Worm (Caenorhabditis elegans) whole organism, L2 larva: ENCODE measurements around the gene col-72.

Source experiments
- lsy-2 ChIP-seq, 2 experiments: fragments of 150-350 bp in 1 of 2; sonication (generic microtip) in 1 of 2; optimal IDR thresholded peaks; 2 replicates each; lab custom pipeline; 2014 to 2017; ENCODE audit warnings: missing biosample characterization in 2 of 2, missing genetic modification characterization in 2 of 2
- nhr-25 ChIP-seq: fragments of 150-350 bp; sonication (generic microtip); optimal IDR thresholded peaks from 3 replicates; lab custom pipeline; 2014; ENCODE audit warnings: missing biosample characterization, missing genetic modification characterization
- snpc-4 ChIP-seq: fragments of 150-350 bp; optimal IDR thresholded peaks from 2 replicates; lab custom pipeline; 2014; ENCODE audit warnings: missing biosample characterization, missing genetic modification characterization
- unc-62 ChIP-seq: fragments of 150-350 bp; optimal IDR thresholded peaks from 2 replicates; lab custom pipeline; 2014; ENCODE audit warnings: missing biosample characterization, missing genetic modification reagents, missing genetic modification characterization
- ztf-11 ChIP-seq: sonication (generic microtip); optimal IDR thresholded peaks from 2 replicates; lab custom pipeline; 2017; ENCODE audit warnings: missing biosample characterization, missing genetic modification characterization

ce11 chrII:3514631-3515030 lies 9.4 kb downstream of the col-72 start, which contains the start of gene srz-5:
- TF ChIP-seq nhr-25 (tag; lab: Kevin White, UChicago), result no peak
- no peak for TF ChIP-seq snpc-4 (tag; lab: Kevin White, UChicago)
- no peak for TF ChIP-seq unc-62 (GFP tag; lab: Kevin White, UChicago)
- TF ChIP-seq lsy-2 (tag; optimal IDR thresholded peaks at IDR 0.05; lab: Kevin White, UChicago), result no peak
- no peak for TF ChIP-seq ztf-11 (tag; lab: Kevin White, UChicago)
